Worm (Caenorhabditis elegans): ENCODE data around the gene egli-1.

The egli-1 gene

ce11 chrII:9346490-9346889 lies 22.7 kb downstream of the egli-1 start, which contains the start of gene F42A8.1:
F42A8.1 (minus strand) TSS chrII:9346590.
- no peak for TF ChIP-seq F37D6.2 (tag; optimal IDR thresholded peaks at IDR 0.05)
- TF ChIP-seq fos-1 (tag; optimal IDR thresholded peaks at IDR 0.05), result no peak
- no peak for TF ChIP-seq skn-1 (tag; optimal IDR thresholded peaks at IDR 0.05)
- TF ChIP-seq unc-39 (tag; optimal IDR thresholded peaks at IDR 0.05), result no peak
- no peak for TF ChIP-seq set-16 (GFP tag; IDR thresholded peaks at IDR 0.05)
- TF ChIP-seq lir-3 (tag; optimal IDR thresholded peaks at IDR 0.05), result no peak
- no peak for TF ChIP-seq Y75B8A.6 (GFP tag; IDR thresholded peaks at IDR 0.05)
- no peak for TF ChIP-seq ceh-32 (tag; optimal IDR thresholded peaks at IDR 0.05; ENCODE audit: poor library complexity)
- TF ChIP-seq Y105C5A.15 (GFP tag; IDR thresholded peaks at IDR 0.05), result no peak

DNA sequence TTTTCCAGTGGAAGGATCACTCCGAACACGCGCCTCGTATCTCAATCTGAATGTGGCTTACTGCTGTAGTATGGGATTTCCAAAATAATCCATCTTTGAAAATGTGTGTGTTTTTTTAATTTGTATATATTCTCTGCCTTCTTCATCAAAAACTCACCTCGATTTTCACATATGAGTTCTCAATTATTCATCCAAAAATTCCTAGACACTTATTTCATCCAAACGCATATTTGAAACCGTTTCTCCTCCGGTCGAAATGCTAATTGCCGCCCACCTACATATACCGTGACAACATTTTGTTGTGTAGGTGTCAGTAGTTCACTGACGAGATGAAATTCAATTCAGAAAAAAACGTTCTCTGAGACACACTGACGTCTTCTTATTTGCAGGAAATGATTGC lies 23.7 kb downstream of the egli-1 start:
- TF ChIP-seq unc-62 (GFP tag; optimal IDR thresholded peaks at IDR 0.05 in 1 of 2) (peak in 1 of 2 experiments; percentile 96), unc-62 (tag; optimal IDR thresholded peaks at IDR 0.05) (no peak), tag-97 (GFP tag; IDR thresholded peaks at IDR 0.05) (no peak)

DNA sequence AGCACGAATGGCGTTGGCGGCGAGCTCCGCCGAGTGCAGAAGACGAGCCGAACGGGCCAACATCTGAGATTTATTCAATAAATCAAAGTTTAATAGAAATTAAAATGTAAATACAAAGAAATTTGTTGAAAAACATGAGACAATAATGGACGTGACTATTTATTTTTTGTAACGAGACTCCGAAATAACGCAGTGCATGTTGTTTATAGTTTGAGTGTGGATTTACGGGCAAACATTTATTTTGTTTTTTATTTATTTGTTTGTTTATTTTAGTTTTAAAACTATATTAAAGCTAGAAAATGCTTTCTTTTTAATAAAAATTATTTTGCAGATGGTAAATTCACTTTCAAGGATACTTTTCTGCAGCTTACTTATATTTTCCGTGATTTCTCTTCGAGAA lies 28.9 kb downstream of the egli-1 start, which contains the start of the genes sdhb-1 and cup-15:
TSS of gene sdhb-1 (minus strand) at position 63 of the 400 bp plus-strand sequence.
TSS of gene cup-15 (plus strand) at position 332 of the 400 bp plus-strand sequence.
- TF ChIP-seq daf-16 (GFP tag; optimal IDR thresholded peaks at IDR 0.05), result no peak
- peak; percentile 27 for TF ChIP-seq daf-16 (tag; optimal IDR thresholded peaks at IDR 0.05)
- TF ChIP-seq aha-1 (tag), result no peak
- peak; percentile 3 for TF ChIP-seq nhr-77 (tag; optimal IDR thresholded peaks at IDR 0.05)
- TF ChIP-seq skn-1 (tag; optimal IDR thresholded peaks at IDR 0.05), result no peak
- no peak for TF ChIP-seq ztf-11 (tag; optimal IDR thresholded peaks at IDR 0.05)
- TF ChIP-seq ces-1 (GFP tag; optimal IDR thresholded peaks at IDR 0.05), result no peak
- TF ChIP-seq zfp-2 (tag; optimal IDR thresholded peaks at IDR 0.05), result no peak
- peak; percentile 91 for TF ChIP-seq T20F7.1 (GFP tag; optimal IDR thresholded peaks at IDR 0.05)
- no peak for TF ChIP-seq nhr-11 (tag; optimal IDR thresholded peaks at IDR 0.05)
- TF ChIP-seq cey-2 (tag; optimal IDR thresholded peaks at IDR 0.05; ENCODE audit: borderline replicate concordance, insufficient read depth), result no peak
- TF ChIP-seq F26F4.8 (GFP tag; conservative IDR thresholded peaks at IDR 0.05), result no peak
- peak in 1 of 2 experiments; percentile 88 for TF ChIP-seq hif-1 (tag; optimal IDR thresholded peaks at IDR 0.05)
- peak; percentile 25 for TF ChIP-seq hlh-30 (tag; optimal IDR thresholded peaks at IDR 0.05; ENCODE audit: insufficient read depth)
- no peak for TF ChIP-seq zip-11 (GFP tag; IDR thresholded peaks at IDR 0.05)
- no peak for TF ChIP-seq nhr-6 (tag; optimal IDR thresholded peaks at IDR 0.05)
- TF ChIP-seq lsy-2 (tag; optimal IDR thresholded peaks at IDR 0.05), result peak in 1 of 2 experiments; percentile 41
- peak; percentile 73 for TF ChIP-seq Y48G9A.11 (GFP tag; IDR thresholded peaks at IDR 0.05)
- no peak for TF ChIP-seq php-3 (GFP tag; IDR thresholded peaks at IDR 0.05)
- no peak for TF ChIP-seq aly-2 (tag; optimal IDR thresholded peaks at IDR 0.05)
- peak; percentile 76 for TF ChIP-seq R02D3.7 (tag; optimal IDR thresholded peaks at IDR 0.05)

DNA sequence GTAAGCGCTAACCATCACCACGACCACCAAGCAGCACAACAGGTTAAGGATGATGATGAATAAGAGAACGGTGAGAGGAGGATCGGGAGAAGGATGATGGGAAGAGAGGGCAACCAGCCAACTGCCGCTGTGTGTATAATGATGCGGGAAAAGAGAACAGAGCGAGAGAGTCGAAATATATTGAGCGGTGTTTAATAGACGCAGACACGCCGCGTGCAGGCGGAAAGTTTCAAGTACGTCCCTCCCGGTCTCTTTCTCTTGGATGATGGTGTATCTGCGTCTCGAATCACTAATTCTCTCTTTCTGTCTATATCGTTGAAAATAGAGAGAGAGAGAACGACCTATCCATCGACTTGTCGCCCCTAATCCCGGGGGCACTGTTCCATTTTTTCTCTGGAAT lies 33.0 kb downstream of the egli-1 start:
- TF ChIP-seq mes-2 (tag; optimal IDR thresholded peaks at IDR 0.05; ENCODE audit: poor library complexity, severe bottlenecking), result peak; percentile 19
- peak; percentile 7 for TF ChIP-seq nhr-11 (tag; optimal IDR thresholded peaks at IDR 0.05)
- TF ChIP-seq nhr-25 (tag; optimal IDR thresholded peaks at IDR 0.05; ENCODE audit: borderline replicate concordance, insufficient read depth), result peak; percentile 21
- TF ChIP-seq vab-7 (GFP tag; IDR thresholded peaks at IDR 0.05), result no peak
- TF ChIP-seq lsy-2 (tag; optimal IDR thresholded peaks at IDR 0.05), result peak in 1 of 2 experiments; percentile 47
- TF ChIP-seq ztf-7 (tag; optimal IDR thresholded peaks at IDR 0.05), result peak; percentile 1
- peak in 1 of 2 experiments; percentile 72 for TF ChIP-seq mdl-1 (tag; optimal IDR thresholded peaks at IDR 0.05)
- TF ChIP-seq unc-62 (GFP tag; optimal IDR thresholded peaks at IDR 0.05 in 1 of 2), result peak in 1 of 2 experiments; percentile 43
- TF ChIP-seq unc-62 (tag; optimal IDR thresholded peaks at IDR 0.05), result no peak
- peak; percentile 71 for TF ChIP-seq nhr-28 (tag; optimal IDR thresholded peaks at IDR 0.05)
- TF ChIP-seq egl-43 (GFP tag; IDR thresholded peaks at IDR 0.05), result peak; percentile 53; the same call in 1 of the 2 replicates
- peak; percentile 78 for TF ChIP-seq hmg-1.1 (GFP tag; IDR thresholded peaks at IDR 0.05)
- TF ChIP-seq dmd-6 (GFP tag; IDR thresholded peaks at IDR 0.05), result peak; percentile 28; the same call in 1 of the 2 replicates
- TF ChIP-seq lin-38 (GFP tag; IDR thresholded peaks at IDR 0.05), result peak; percentile 35; the same call in 1 of the 2 replicates
- no peak for TF ChIP-seq lir-3 (tag; optimal IDR thresholded peaks at IDR 0.05)
- peak; percentile 16 for TF ChIP-seq dve-1 (tag; optimal IDR thresholded peaks at IDR 0.05; ENCODE audit: insufficient read depth)
- TF ChIP-seq dpl-1 (GFP tag; optimal IDR thresholded peaks at IDR 0.05), result peak; percentile 19
- TF ChIP-seq nhr-41 (GFP tag; IDR thresholded peaks at IDR 0.05), result no peak
- peak; percentile 76 for TF ChIP-seq hlh-11 (tag; optimal IDR thresholded peaks at IDR 0.05)
- peak; percentile 57 for TF ChIP-seq hlh-30 (tag; optimal IDR thresholded peaks at IDR 0.05; ENCODE audit: insufficient read depth)
- TF ChIP-seq hif-1 (tag; optimal IDR thresholded peaks at IDR 0.05), result peak in 1 of 2 experiments; percentile 56
